Worm (Caenorhabditis elegans) whole organism, mixed stage, embryonic: ENCODE results near the gene F21D9.2.

Experiments used
- M03D4.4 ChIP-seq: sonication (generic microtip); optimal IDR thresholded peaks from 2 replicates; lab custom pipeline; 2017; ENCODE audit warnings: mild to moderate bottlenecking, missing genetic modification characterization, missing compliant biosample characterization
- blmp-1 ChIP-seq: fragments of 150-350 bp; optimal IDR thresholded peaks from 2 replicates; lab custom pipeline; 2014; ENCODE audit warnings: missing biosample characterization, missing genetic modification characterization
- ceh-39 ChIP-seq: fragments of 150-350 bp; optimal IDR thresholded peaks from 2 replicates; lab custom pipeline; 2014; ENCODE audit warnings: missing biosample characterization, missing genetic modification characterization
- cnd-1 ChIP-seq: fragments of 200-800 bp; sonication (Bioruptor generic); optimal IDR thresholded peaks from 2 replicates; lab custom pipeline; 2018; ENCODE audit warnings: mild to moderate bottlenecking, missing genetic modification characterization, missing compliant biosample characterization
- drap-1 ChIP-seq: fragments of 200-800 bp; sonication (Bioruptor generic); optimal IDR thresholded peaks from 3 replicates; lab custom pipeline; 2018; ENCODE audit warnings: mild to moderate bottlenecking, missing genetic modification characterization, missing compliant biosample characterization
- elt-1 ChIP-seq: sonication (generic microtip); optimal IDR thresholded peaks from 2 replicates; lab custom pipeline; 2017; ENCODE audit warnings: missing genetic modification characterization, mild to moderate bottlenecking, missing compliant biosample characterization, antibody characterized with exemption, moderate library complexity, borderline replicate concordance; ENCODE audit not compliant: insufficient read depth
- flh-1 ChIP-seq: fragments of 200-800 bp; sonication (Bioruptor generic); optimal IDR thresholded peaks from 2 replicates; lab custom pipeline; 2018; ENCODE audit warnings: mild to moderate bottlenecking, missing genetic modification characterization, moderate library complexity, missing compliant biosample characterization
- ham-2 ChIP-seq: fragments of 200-800 bp; sonication (Bioruptor generic); optimal IDR thresholded peaks from 2 replicates; lab custom pipeline; 2018; ENCODE audit warnings: mild to moderate bottlenecking, missing genetic modification characterization, missing compliant biosample characterization
- hlh-1 ChIP-seq: fragments of 150-350 bp; optimal IDR thresholded peaks from 2 replicates; lab custom pipeline; 2014; ENCODE audit warnings: missing biosample characterization, missing genetic modification reagents, missing genetic modification characterization
- lin-32 ChIP-seq: fragments of 200-800 bp; sonication (Bioruptor generic); optimal IDR thresholded peaks from 2 replicates; lab custom pipeline; 2018; ENCODE audit warnings: mild to moderate bottlenecking, missing genetic modification characterization, missing compliant biosample characterization
- lsy-2 ChIP-seq: fragments of 150-350 bp; optimal IDR thresholded peaks from 2 replicates; lab custom pipeline; 2014; ENCODE audit warnings: missing biosample characterization, missing genetic modification characterization
- mab-5 ChIP-seq: fragments of 150-350 bp; optimal IDR thresholded peaks from 2 replicates; lab custom pipeline; 2014; ENCODE audit warnings: missing biosample characterization, missing genetic modification characterization
- mep-1 ChIP-seq: fragments of 150-350 bp; optimal IDR thresholded peaks from 2 replicates; lab custom pipeline; 2017; ENCODE audit warnings: missing biosample characterization, missing genetic modification reagents, missing genetic modification characterization, inconsistent platforms
- mls-2 ChIP-seq: sonication (generic microtip); optimal IDR thresholded peaks from 2 replicates; lab custom pipeline; 2016; ENCODE audit warnings: mild to moderate bottlenecking, missing genetic modification characterization, moderate library complexity, missing compliant biosample characterization
- nhr-2 ChIP-seq: fragments of 150-350 bp; optimal IDR thresholded peaks from 2 replicates; lab custom pipeline; 2014; ENCODE audit warnings: missing biosample characterization, missing genetic modification characterization
- nhr-237 ChIP-seq: fragments of 150-350 bp; optimal IDR thresholded peaks from 2 replicates; lab custom pipeline; 2014; ENCODE audit warnings: missing biosample characterization, missing genetic modification characterization
- nhr-28 ChIP-seq: fragments of 150-350 bp; optimal IDR thresholded peaks from 2 replicates; lab custom pipeline; 2014; ENCODE audit warnings: missing biosample characterization, missing genetic modification characterization
- nhr-76 ChIP-seq: sonication (generic microtip); optimal IDR thresholded peaks from 2 replicates; lab custom pipeline; 2017; ENCODE audit warnings: missing biosample characterization, missing genetic modification characterization
- pha-4 ChIP-seq: fragments of 150-350 bp; optimal IDR thresholded peaks from 2 replicates; lab custom pipeline; 2018; ENCODE audit warnings: missing biosample characterization, missing genetic modification reagents, missing genetic modification characterization
- snpc-4 ChIP-seq: fragments of 150-350 bp; optimal IDR thresholded peaks from 2 replicates; lab custom pipeline; 2014; ENCODE audit warnings: missing biosample characterization, missing genetic modification characterization
- tbx-8 ChIP-seq: fragments of 200-800 bp; sonication (Bioruptor generic); optimal IDR thresholded peaks from 2 replicates; lab custom pipeline; 2018; ENCODE audit warnings: mild to moderate bottlenecking, missing genetic modification characterization, moderate library complexity, missing compliant biosample characterization
- unc-39 ChIP-seq: fragments of 150-350 bp; optimal IDR thresholded peaks from 2 replicates; lab custom pipeline; 2014; ENCODE audit warnings: missing biosample characterization, missing genetic modification characterization
- zip-8 ChIP-seq: fragments of 150-350 bp; optimal IDR thresholded peaks from 2 replicates; lab custom pipeline; 2014; ENCODE audit warnings: missing biosample characterization, missing genetic modification characterization
- ztf-11 ChIP-seq: fragments of 150-350 bp; optimal IDR thresholded peaks from 2 replicates; lab custom pipeline; 2014; ENCODE audit warnings: missing biosample characterization, missing genetic modification characterization

Gene F21D9.2

ce11 chrV:19250983-19251382 lies 11.3 kb downstream of the F21D9.2 start, which contains the start of gene str-81:
Gene str-81, minus strand, starts transcription at chrV:19251083.
- peak; percentile 36 for TF ChIP-seq nhr-2 (tag; lab: Kevin White, UChicago)
- TF ChIP-seq mls-2 (tag; lab: Kevin White, UChicago), result no peak
- TF ChIP-seq cnd-1 (tag; lab: Kevin White, UChicago), result peak; percentile 16
- TF ChIP-seq, all 35 proteins: peak for 2

DNA sequence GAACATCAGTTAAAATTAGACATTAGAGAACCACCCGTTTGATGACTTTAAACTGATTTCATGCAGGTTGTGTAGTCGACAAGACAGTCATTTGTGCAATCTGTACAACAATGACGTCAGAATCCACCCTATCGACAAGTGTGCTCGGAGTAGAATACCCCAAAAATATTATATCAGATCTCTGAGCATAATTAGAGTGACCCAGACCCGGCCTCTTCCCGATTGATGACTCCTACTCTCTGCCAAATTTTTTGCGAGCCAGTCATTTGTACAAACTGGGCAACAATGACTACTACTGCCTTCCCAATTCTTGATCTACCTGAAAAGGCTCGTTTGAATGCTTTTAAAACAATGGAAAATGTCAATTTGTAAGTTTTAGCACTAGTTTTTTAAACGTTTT lies 22.1 kb downstream of the F21D9.2 start, which contains the start of the genes fbxb-115 and fbxb-1:
Gene fbxb-115 (minus strand): TSS at position 101 of the 400 bp plus-strand sequence.
Gene fbxb-1 (plus strand): TSS at position 226 of the 400 bp plus-strand sequence.
- TF ChIP-seq mls-2 (tag; lab: Kevin White, UChicago) (no peak), drap-1 (GFP tag; lab: Kevin White, UChicago) (no peak), lin-32 (GFP tag; lab: Kevin White, UChicago) (no peak), nhr-2 (tag; lab: Kevin White, UChicago) (no peak), mep-1 (no peak), zip-8 (no peak), snpc-4 (tag; lab: Kevin White, UChicago) (no peak)

ce11 chrV:19237204-19237603 lies 25.0 kb downstream of the F21D9.2 start, which contains the start of gene fbxb-2:
Gene fbxb-2, minus strand, starts transcription at chrV:19237304.
- TF ChIP-seq flh-1 (GFP tag; lab: Kevin White, UChicago), result no peak
- no peak for TF ChIP-seq hlh-1
- TF ChIP-seq nhr-2 (tag; lab: Kevin White, UChicago), result no peak
- TF ChIP-seq zip-8, result no peak
- TF ChIP-seq blmp-1 (tag; lab: Kevin White, UChicago), result no peak
- TF ChIP-seq ham-2, result no peak
- TF ChIP-seq lsy-2 (tag; lab: Kevin White, UChicago), result no peak
- no peak for TF ChIP-seq ztf-11 (tag; lab: Kevin White, UChicago)
- no peak for TF ChIP-seq nhr-28 (tag; lab: Kevin White, UChicago)
- TF ChIP-seq nhr-237, result no peak
- no peak for TF ChIP-seq tbx-8
- TF ChIP-seq mab-5 (tag; lab: Kevin White, UChicago), result no peak
- no peak for TF ChIP-seq nhr-76 (tag; lab: Kevin White, UChicago)

ce11 chrV:19233469-19233868 lies 28.8 kb downstream of the F21D9.2 start, which contains the start of gene fbxb-116:
Gene fbxb-116, plus strand, starts transcription at chrV:19233769.
- TF ChIP-seq pha-4 (tag; lab: Kevin White, UChicago), result no peak
- TF ChIP-seq nhr-76 (tag; lab: Kevin White, UChicago), result no peak
- TF ChIP-seq, all 35 proteins: peak for 0

ce11 chrV:19231167-19231566 lies 31.1 kb downstream of the F21D9.2 start:
- peak; percentile 51 for TF ChIP-seq ham-2
- TF ChIP-seq unc-39, result peak; percentile 3
- TF ChIP-seq mls-2 (tag; lab: Kevin White, UChicago), result no peak
- TF ChIP-seq, all 35 proteins: peak for 2

DNA sequence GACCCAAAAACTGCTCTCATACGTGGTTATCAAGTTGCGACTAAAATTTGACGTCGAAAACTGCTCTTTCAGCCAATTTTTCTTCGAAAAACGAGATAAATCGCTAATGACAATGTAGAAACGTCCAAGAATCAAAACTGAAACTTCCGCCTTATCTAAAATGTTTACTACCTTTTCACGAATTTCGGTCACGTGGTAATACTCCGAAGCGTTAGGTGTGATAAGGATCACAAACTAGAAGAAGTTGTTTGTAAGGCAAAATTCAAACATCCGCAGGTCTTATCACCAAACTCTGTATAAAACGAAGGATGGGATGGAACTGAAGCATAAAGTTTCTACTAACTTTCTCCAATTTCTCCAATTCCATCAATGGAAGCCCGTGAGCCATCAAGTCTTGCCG lies 31.8 kb downstream of the F21D9.2 start, which contains the start of gene sqst-3:
Gene sqst-3 (plus strand): TSS at position 370 of the 400 bp plus-strand sequence.
- TF ChIP-seq nhr-76 (tag; lab: Kevin White, UChicago) (no peak), mab-5 (tag; lab: Kevin White, UChicago) (no peak), cnd-1 (tag; lab: Kevin White, UChicago) (no peak), nhr-237 (no peak), unc-39 (no peak), mep-1 (no peak), ztf-11 (tag; lab: Kevin White, UChicago) (no peak)
- TF ChIP-seq, all 35 proteins: peak for 0

ce11 chrV:19217675-19218074 lies 44.6 kb downstream of the F21D9.2 start, which contains the start of gene oac-49:
Gene oac-49, plus strand, starts transcription at chrV:19217975.
- TF ChIP-seq mls-2 (tag; lab: Kevin White, UChicago), result no peak
- no peak for TF ChIP-seq hlh-1
- TF ChIP-seq M03D4.4 (tag; lab: Kevin White, UChicago), result no peak
- TF ChIP-seq drap-1 (GFP tag; lab: Kevin White, UChicago), result no peak
- TF ChIP-seq nhr-28 (tag; lab: Kevin White, UChicago), result no peak
- no peak for TF ChIP-seq ceh-39 (tag; lab: Kevin White, UChicago)

DNA sequence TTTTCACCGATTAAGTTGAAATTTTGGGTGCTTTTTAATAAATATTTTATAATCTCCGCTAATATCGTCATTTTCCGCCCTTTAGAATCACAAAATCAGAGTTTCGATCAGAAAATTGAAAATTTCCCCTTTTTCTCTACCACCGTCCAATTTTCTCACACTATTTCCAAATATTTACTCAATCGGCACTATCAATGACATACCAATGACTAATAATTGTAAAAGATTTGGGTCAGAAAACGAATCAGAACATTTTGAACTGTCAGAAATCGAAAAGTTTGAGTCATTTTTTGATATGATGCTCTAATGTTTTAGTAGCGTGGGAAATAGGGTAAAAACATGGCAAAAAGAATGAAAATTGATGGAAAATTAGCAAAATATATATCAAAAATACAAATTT lies 45.1 kb downstream of the F21D9.2 start, which contains the start of gene srr-2:
Gene srr-2 (minus strand): TSS at position 73 of the 400 bp plus-strand sequence.
- no peak for TF ChIP-seq nhr-2 (tag; lab: Kevin White, UChicago)
- no peak for TF ChIP-seq cnd-1 (tag; lab: Kevin White, UChicago)
- TF ChIP-seq elt-1, result no peak
